Worm (Caenorhabditis elegans) whole organism, L4 larva: ENCODE measurements around the gene anmt-1.

Experiments
- F37D6.2 ChIP-seq: sonication (generic microtip); optimal IDR thresholded peaks from 2 replicates; lab custom pipeline; 2016; ENCODE audit warnings: mild to moderate bottlenecking, missing genetic modification characterization, missing compliant biosample characterization
- R02D3.7 ChIP-seq: fragments of 150-350 bp; sonication (generic microtip); optimal IDR thresholded peaks from 3 replicates; lab custom pipeline; 2014; ENCODE audit warnings: missing biosample characterization, missing genetic modification characterization
- T26A8.4 ChIP-seq: fragments of 200-800 bp; sonication (Bioruptor generic); IDR thresholded peaks from 2 replicates; pipeline ENCODE4 v1.3.6; 2022; ENCODE audit warnings: missing genetic modification characterization, missing compliant biosample characterization
- Y48G9A.11 ChIP-seq: fragments of 200-800 bp; sonication (Bioruptor generic); IDR thresholded peaks from 2 replicates; pipeline ENCODE4 v1.3.6; 2022; ENCODE audit warnings: missing genetic modification reagents, missing genetic modification characterization, missing compliant biosample characterization
- ZK546.5 ChIP-seq, 2 experiments: sonication (generic microtip); optimal IDR thresholded peaks; 2 replicates each; lab custom pipeline; 2017; ENCODE audit warnings: missing biosample characterization in 2 of 2, missing genetic modification characterization in 2 of 2
- aha-1 ChIP-seq: fragments of 150-350 bp; peaks from one replicate; lab custom pipeline; 2014; ENCODE audit warnings: missing biosample characterization, missing genetic modification characterization
- aly-2 ChIP-seq: sonication (generic microtip); optimal IDR thresholded peaks from 2 replicates; lab custom pipeline; 2018; ENCODE audit warnings: missing biosample characterization, missing genetic modification characterization
- arid-1 ChIP-seq: fragments of 200-800 bp; sonication (Bioruptor generic); conservative IDR thresholded peaks from 2 replicates; pipeline ENCODE4 v1.3.6; 2022; ENCODE audit warnings: missing genetic modification reagents, missing genetic modification characterization, missing compliant biosample characterization
- ceh-20 ChIP-seq: fragments of 200-800 bp; sonication (Bioruptor generic); IDR thresholded peaks from 2 replicates; pipeline ENCODE4 v1.3.6; 2022; ENCODE audit warnings: missing genetic modification reagents, missing genetic modification characterization, missing compliant biosample characterization
- ceh-28 ChIP-seq: fragments of 150-350 bp; optimal IDR thresholded peaks from 2 replicates; lab custom pipeline; 2014; ENCODE audit warnings: missing biosample characterization, missing genetic modification reagents, missing genetic modification characterization
- ceh-62 ChIP-seq: sonication (generic microtip); optimal IDR thresholded peaks from 2 replicates; lab custom pipeline; 2017; ENCODE audit warnings: missing biosample characterization, missing genetic modification characterization
- cey-2 ChIP-seq: sonication (generic microtip); optimal IDR thresholded peaks from 3 replicates; lab custom pipeline; 2017; ENCODE audit warnings: missing genetic modification characterization, mild to moderate bottlenecking, missing compliant biosample characterization, antibody characterized with exemption, borderline replicate concordance; ENCODE audit not compliant: insufficient read depth
- daf-12 ChIP-seq: fragments of 150-350 bp; optimal IDR thresholded peaks from 2 replicates; lab custom pipeline; 2014; ENCODE audit warnings: missing biosample characterization, missing genetic modification reagents, missing genetic modification characterization
- daf-19 ChIP-seq: fragments of 200-800 bp; sonication (Bioruptor generic); conservative IDR thresholded peaks from 2 replicates; pipeline ENCODE4 v1.3.6; 2022; ENCODE audit warnings: missing genetic modification characterization, missing compliant biosample characterization
- daf-8 ChIP-seq: fragments of 200-800 bp; sonication (Bioruptor generic); IDR thresholded peaks from 2 replicates; pipeline ENCODE4 v1.3.6; 2022; ENCODE audit warnings: missing genetic modification characterization, missing compliant biosample characterization
- dmd-6 ChIP-seq: fragments of 200-800 bp; sonication (Bioruptor generic); IDR thresholded peaks from 2 replicates; pipeline ENCODE4 v1.3.6; 2022; ENCODE audit warnings: missing genetic modification reagents, missing genetic modification characterization, missing compliant biosample characterization
- dmd-9 ChIP-seq: fragments of 200-800 bp; sonication (Bioruptor generic); IDR thresholded peaks from 2 replicates; pipeline ENCODE4 v1.3.6; 2022; ENCODE audit warnings: missing genetic modification reagents, missing genetic modification characterization, missing compliant biosample characterization
- dve-1 ChIP-seq: sonication (generic microtip); optimal IDR thresholded peaks from 2 replicates; lab custom pipeline; 2017; ENCODE audit warnings: antibody characterized with exemption, mild to moderate bottlenecking, missing genetic modification characterization, missing compliant biosample characterization; ENCODE audit not compliant: insufficient read depth
- egl-27 ChIP-seq: sonication (generic microtip); optimal IDR thresholded peaks from 3 replicates; lab custom pipeline; 2017; ENCODE audit warnings: missing biosample characterization, missing genetic modification reagents, missing genetic modification characterization
- egl-43 ChIP-seq: fragments of 200-800 bp; sonication (Bioruptor generic); IDR thresholded peaks from 2 replicates; pipeline ENCODE4 v1.3.6; 2022; ENCODE audit warnings: missing genetic modification reagents, missing genetic modification characterization, missing compliant biosample characterization
- gei-8 ChIP-seq: fragments of 200-800 bp; sonication (Bioruptor generic); optimal IDR thresholded peaks from 2 replicates; lab custom pipeline; 2018; ENCODE audit warnings: mild to moderate bottlenecking, missing genetic modification characterization, missing compliant biosample characterization
- hlh-30 ChIP-seq: sonication (generic microtip); optimal IDR thresholded peaks from 2 replicates; lab custom pipeline; 2017; ENCODE audit warnings: antibody characterized with exemption, mild to moderate bottlenecking, missing genetic modification characterization, missing compliant biosample characterization; ENCODE audit not compliant: insufficient read depth
- hmg-1.1 ChIP-seq: fragments of 200-800 bp; sonication (Bioruptor generic); IDR thresholded peaks from 2 replicates; pipeline ENCODE4 v1.3.6; 2022; ENCODE audit warnings: missing genetic modification reagents, missing genetic modification characterization, missing compliant biosample characterization
- jun-1 ChIP-seq: fragments of 150-350 bp; optimal IDR thresholded peaks from 2 replicates; lab custom pipeline; 2014; ENCODE audit warnings: missing biosample characterization, missing genetic modification reagents, missing genetic modification characterization
- lin-29 ChIP-seq: fragments of 200-800 bp; sonication (Bioruptor generic); IDR thresholded peaks from 2 replicates; pipeline ENCODE4 v1.3.6; 2022; ENCODE audit warnings: missing genetic modification reagents, missing genetic modification characterization, missing compliant biosample characterization
- lin-38 ChIP-seq: fragments of 200-800 bp; sonication (Bioruptor generic); IDR thresholded peaks from 2 replicates; pipeline ENCODE4 v1.3.6; 2022; ENCODE audit warnings: missing genetic modification reagents, missing genetic modification characterization, missing compliant biosample characterization
- lin-39 ChIP-seq: fragments of 150-350 bp; optimal IDR thresholded peaks from 2 replicates; lab custom pipeline; 2014; ENCODE audit warnings: missing biosample characterization, missing genetic modification reagents, missing genetic modification characterization
- lir-3 ChIP-seq: sonication (generic microtip); optimal IDR thresholded peaks from 2 replicates; lab custom pipeline; 2016; ENCODE audit warnings: mild to moderate bottlenecking, missing genetic modification characterization, missing compliant biosample characterization
- lsy-2 ChIP-seq, 2 experiments: fragments of 150-350 bp in 1 of 2; sonication (generic microtip) in 1 of 2; optimal IDR thresholded peaks; 2 replicates each; lab custom pipeline; 2014 to 2017; ENCODE audit warnings: missing biosample characterization in 2 of 2, missing genetic modification characterization in 2 of 2
- mdt-29 ChIP-seq: fragments of 200-800 bp; sonication (Bioruptor generic); IDR thresholded peaks from 2 replicates; pipeline ENCODE4 v1.3.6; 2022; ENCODE audit warnings: missing genetic modification reagents, missing genetic modification characterization, missing compliant biosample characterization
- mep-1 ChIP-seq: fragments of 150-350 bp; sonication (generic microtip); optimal IDR thresholded peaks from 3 replicates; lab custom pipeline; 2014; ENCODE audit warnings: missing biosample characterization, missing genetic modification characterization
- mes-2 ChIP-seq: sonication (generic microtip); optimal IDR thresholded peaks from 2 replicates; lab custom pipeline; 2016; ENCODE audit warnings: missing genotype, mild to moderate bottlenecking, missing genetic modification characterization, missing compliant biosample characterization; ENCODE audit not compliant: poor library complexity, severe bottlenecking
- nhr-10 ChIP-seq: fragments of 150-350 bp; optimal IDR thresholded peaks from 2 replicates; lab custom pipeline; 2014; ENCODE audit warnings: missing biosample characterization, missing genetic modification characterization
- nhr-111 ChIP-seq: fragments of 200-800 bp; sonication (Bioruptor generic); optimal IDR thresholded peaks from 2 replicates; lab custom pipeline; 2018; ENCODE audit warnings: mild to moderate bottlenecking, missing genetic modification characterization, missing compliant biosample characterization
- nhr-237 ChIP-seq: sonication (generic microtip); optimal IDR thresholded peaks from 2 replicates; lab custom pipeline; 2017; ENCODE audit warnings: missing biosample characterization, missing genetic modification characterization
- nhr-28 ChIP-seq: fragments of 150-350 bp; optimal IDR thresholded peaks from 2 replicates; lab custom pipeline; 2014; ENCODE audit warnings: missing biosample characterization, missing genetic modification characterization
- nhr-41 ChIP-seq: fragments of 200-800 bp; sonication (Bioruptor generic); IDR thresholded peaks from 2 replicates; pipeline ENCODE4 v1.3.6; 2022; ENCODE audit warnings: missing genetic modification reagents, missing genetic modification characterization, missing compliant biosample characterization
- nhr-42 ChIP-seq: fragments of 200-800 bp; sonication (Bioruptor generic); IDR thresholded peaks from 2 replicates; pipeline ENCODE4 v1.3.6; 2022; ENCODE audit warnings: missing genetic modification characterization, missing compliant biosample characterization
- nhr-76 ChIP-seq: fragments of 150-350 bp; optimal IDR thresholded peaks from 2 replicates; lab custom pipeline; 2014; ENCODE audit warnings: missing biosample characterization, missing genetic modification characterization
- rbr-2 ChIP-seq: sonication (generic microtip); optimal IDR thresholded peaks from 2 replicates; lab custom pipeline; 2016; ENCODE audit warnings: missing genotype, missing genetic modification characterization, missing compliant biosample characterization
- saeg-2 ChIP-seq: fragments of 200-800 bp; sonication (Bioruptor generic); IDR thresholded peaks from 2 replicates; pipeline ENCODE4 v1.3.6; 2022; ENCODE audit warnings: missing genetic modification reagents, missing genetic modification characterization, missing compliant biosample characterization
- set-16 ChIP-seq: fragments of 200-800 bp; sonication (Bioruptor generic); IDR thresholded peaks from 2 replicates; pipeline ENCODE4 v1.3.6; 2022; ENCODE audit warnings: missing genetic modification reagents, missing genetic modification characterization, missing compliant biosample characterization
- skn-1 ChIP-seq: fragments of 150-350 bp; optimal IDR thresholded peaks from 2 replicates; lab custom pipeline; 2014; ENCODE audit warnings: missing biosample characterization, missing genetic modification characterization
- snpc-1.2 ChIP-seq: fragments of 200-800 bp; sonication (Bioruptor generic); IDR thresholded peaks from 2 replicates; pipeline ENCODE4 v1.3.6; 2022; ENCODE audit warnings: missing genetic modification reagents, missing genetic modification characterization, missing compliant biosample characterization
- snpc-4 ChIP-seq: fragments of 150-350 bp; optimal IDR thresholded peaks from 2 replicates; lab custom pipeline; 2014; ENCODE audit warnings: missing biosample characterization, missing genetic modification characterization
- tag-97 ChIP-seq: fragments of 200-800 bp; sonication (Bioruptor generic); IDR thresholded peaks from 2 replicates; pipeline ENCODE4 v1.3.6; 2022; ENCODE audit warnings: missing genetic modification characterization, missing compliant biosample characterization
- tra-1 ChIP-seq: fragments of 200-800 bp; sonication (Bioruptor generic); IDR thresholded peaks from 2 replicates; pipeline ENCODE4 v1.3.6; 2022; ENCODE audit warnings: missing genetic modification reagents, missing genetic modification characterization, missing compliant biosample characterization
- unc-62 ChIP-seq, 3 experiments: fragments of 150-350 bp in 1 of 3; sonication (generic microtip); optimal IDR thresholded peaks in 2 of 3; peaks in 1 of 3; 1 replicate in 1 of 3; 2 replicates in 2 of 3; lab custom pipeline; 2014 to 2017; ENCODE audit warnings: missing biosample characterization in 3 of 3, missing genetic modification characterization in 3 of 3, missing genetic modification reagents in 3 of 3, missing genotype in 1 of 3
- vab-7 ChIP-seq: fragments of 200-800 bp; sonication (Bioruptor generic); IDR thresholded peaks from 2 replicates; pipeline ENCODE4 v1.3.6; 2022; ENCODE audit warnings: missing genetic modification reagents, missing genetic modification characterization, missing compliant biosample characterization
- zip-2 ChIP-seq: fragments of 150-350 bp; optimal IDR thresholded peaks from 2 replicates; lab custom pipeline; 2014; ENCODE audit warnings: missing biosample characterization, missing genetic modification characterization

anmt-1 gene

DNA sequence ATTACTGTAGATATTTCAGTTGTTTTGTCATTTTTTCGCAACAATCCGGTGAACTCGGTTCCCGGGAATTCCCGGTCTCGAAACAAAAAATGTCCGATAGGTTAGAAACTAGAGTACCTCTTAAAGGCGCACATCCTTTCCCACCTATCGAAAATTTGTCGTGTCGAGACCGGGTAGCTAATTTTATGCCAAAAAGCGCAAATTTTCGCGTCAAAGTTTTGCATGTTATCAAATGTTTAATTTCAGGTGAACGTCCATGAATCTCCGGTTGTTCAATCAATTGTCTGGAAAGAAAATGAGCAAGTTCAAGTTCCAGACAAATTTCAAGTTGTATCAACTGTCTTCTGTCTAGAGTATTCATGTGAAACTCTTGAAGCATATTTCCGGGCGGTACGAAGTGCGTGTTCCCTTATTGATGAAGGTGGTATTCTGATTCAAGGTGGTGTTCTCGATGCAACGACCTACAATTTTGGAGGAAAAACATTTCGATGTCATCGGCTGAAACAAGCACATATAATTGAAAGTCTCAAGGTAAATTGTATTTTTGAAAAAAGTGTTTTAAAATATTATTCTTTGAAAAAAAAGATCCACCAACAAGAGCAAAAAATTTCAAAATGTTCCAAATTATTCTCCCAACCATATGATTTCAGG is 1.1 kb downstream of the anmt-1 start (continued):
- TF ChIP-seq dmd-9 (no peak), gei-8 (GFP tag; lab: Kevin White, UChicago) (no peak), ZK546.5 (tag; optimal IDR thresholded peaks at IDR 0.05; lab: Kevin White, UChicago) (no peak), ceh-62 (tag; lab: Kevin White, UChicago) (no peak), lin-39 (tag; lab: Kevin White, UChicago) (no peak), snpc-1.2 (GFP tag; lab: Robert Waterston, UW) (no peak), mep-1 (tag; lab: Kevin White, UChicago) (peak; percentile 27), lin-38 (peak; percentile 64), nhr-42 (GFP tag; lab: Robert Waterston, UW) (peak; percentile 18; the same call in 1 of the 2 replicates), nhr-111 (peak; percentile 29), F37D6.2 (tag; lab: Kevin White, UChicago) (no peak), aha-1 (tag; lab: Kevin White, UChicago) (peak; percentile 93), vab-7 (GFP tag; lab: Robert Waterston, UW) (no peak), daf-19 (no peak), dve-1 (tag; lab: Kevin White, UChicago) (peak; percentile 46), egl-43 (GFP tag; lab: Robert Waterston, UW) (peak; percentile 45; the same call in 1 of the 2 replicates), egl-27 (tag; lab: Kevin White, UChicago) (no peak), rbr-2 (tag; lab: Kevin White, UChicago) (no peak), lir-3 (tag; lab: Kevin White, UChicago) (no peak), nhr-76 (tag; lab: Kevin White, UChicago) (no peak), tag-97 (GFP tag; lab: Robert Waterston, UW) (no peak), hmg-1.1 (GFP tag; lab: Robert Waterston, UW) (no peak), set-16 (GFP tag; lab: Robert Waterston, UW) (no peak), jun-1 (no peak), snpc-4 (tag; lab: Kevin White, UChicago) (no peak), R02D3.7 (no peak), skn-1 (tag; lab: Kevin White, UChicago) (no peak), ceh-28 (tag; lab: Kevin White, UChicago) (no peak), lsy-2 (tag; optimal IDR thresholded peaks at IDR 0.05; lab: Kevin White, UChicago) (no peak), cey-2 (no peak), nhr-10 (tag; lab: Kevin White, UChicago) (no peak), mdt-29 (GFP tag; lab: Robert Waterston, UW) (0 out of 2 replicates have a peak, but pooled peaks have one; percentile 50), T26A8.4 (GFP tag; lab: Robert Waterston, UW) (peak; percentile 74; the same call in 1 of the 2 replicates), saeg-2 (GFP tag; lab: Robert Waterston, UW) (no peak), daf-8 (GFP tag; lab: Robert Waterston, UW) (no peak), arid-1 (GFP tag; lab: Robert Waterston, UW) (no peak), lin-29 (GFP tag; lab: Robert Waterston, UW) (no peak), nhr-41 (GFP tag; lab: Robert Waterston, UW) (no peak), zip-2 (tag; lab: Kevin White, UChicago) (no peak), Y48G9A.11 (GFP tag; lab: Robert Waterston, UW) (no peak), hlh-30 (tag; lab: Kevin White, UChicago) (no peak), daf-12 (tag; lab: Kevin White, UChicago) (no peak), nhr-28 (tag; lab: Kevin White, UChicago) (no peak), aly-2 (tag; lab: Kevin White, UChicago) (no peak), nhr-237 (no peak), tra-1 (GFP tag; lab: Robert Waterston, UW) (no peak), unc-62 (GFP tag; optimal IDR thresholded peaks at IDR 0.05 in 1 of 2; lab: Kevin White, UChicago) (peak in 1 of 2 experiments; percentile 88), unc-62 (tag; optimal IDR thresholded peaks at IDR 0.05; lab: Kevin White, UChicago) (no peak), dmd-6 (GFP tag; lab: Robert Waterston, UW) (0 out of 2 replicates have a peak, but pooled peaks have one; percentile 23), ceh-20 (GFP tag; lab: Robert Waterston, UW) (no peak), mes-2 (tag; lab: Kevin White, UChicago) (peak; percentile 4)
